Worm (Caenorhabditis elegans) whole organism, L2 larva: Measurements from ENCODE around the gene frpr-8.
A peak's percentile ranks its signal among the peaks of the same experiment; 100 is the strongest.

Experiments used
- C34F6.9 ChIP-seq: fragments of 150-350 bp; optimal IDR thresholded peaks from 2 replicates; lab custom pipeline; 2014; ENCODE audit warnings: missing biosample characterization, missing genetic modification characterization
- F13H6.1 ChIP-seq: sonication (generic microtip); optimal IDR thresholded peaks from 2 replicates; lab custom pipeline; 2016; ENCODE audit warnings: missing genetic modification characterization, missing compliant biosample characterization
- R02D3.7 ChIP-seq: fragments of 150-350 bp; optimal IDR thresholded peaks from 2 replicates; lab custom pipeline; 2014; ENCODE audit warnings: missing biosample characterization, missing genetic modification characterization
- ZK546.5 ChIP-seq: sonication (generic microtip); optimal IDR thresholded peaks from 2 replicates; lab custom pipeline; 2017; ENCODE audit warnings: missing biosample characterization, missing genetic modification characterization
- alr-1 ChIP-seq: fragments of 150-350 bp; optimal IDR thresholded peaks from 2 replicates; lab custom pipeline; 2014; ENCODE audit warnings: missing biosample characterization, missing genetic modification characterization
- ama-1 ChIP-seq: fragments of 150-350 bp; optimal IDR thresholded peaks from 2 replicates; lab custom pipeline; 2018; ENCODE audit warnings: inconsistent platforms
- ceh-16 ChIP-seq: fragments of 150-350 bp; optimal IDR thresholded peaks from 2 replicates; lab custom pipeline; 2014; ENCODE audit warnings: missing biosample characterization, missing genetic modification characterization
- crh-2 ChIP-seq: sonication (generic microtip); optimal IDR thresholded peaks from 2 replicates; lab custom pipeline; 2017; ENCODE audit warnings: missing biosample characterization, missing genetic modification characterization
- egl-27 ChIP-seq: sonication (generic microtip); optimal IDR thresholded peaks from 3 replicates; lab custom pipeline; 2017; ENCODE audit warnings: missing biosample characterization, missing genetic modification reagents, missing genetic modification characterization
- fos-1 ChIP-seq: fragments of 150-350 bp; optimal IDR thresholded peaks from 2 replicates; lab custom pipeline; 2014; ENCODE audit warnings: missing biosample characterization, missing genetic modification characterization
- gmeb-1 ChIP-seq: fragments of 150-350 bp; optimal IDR thresholded peaks from 2 replicates; lab custom pipeline; 2014; ENCODE audit warnings: missing biosample characterization, missing genetic modification characterization
- lin-11 ChIP-seq: fragments of 150-350 bp; sonication (generic microtip); optimal IDR thresholded peaks from 2 replicates; lab custom pipeline; 2014; ENCODE audit warnings: missing biosample characterization, missing genetic modification characterization, inconsistent platforms, mixed read lengths
- lin-13 ChIP-seq: fragments of 150-350 bp; optimal IDR thresholded peaks from 2 replicates; lab custom pipeline; 2014; ENCODE audit warnings: missing biosample characterization, missing genetic modification reagents, missing genetic modification characterization
- lsy-2 ChIP-seq, 2 experiments: fragments of 150-350 bp in 1 of 2; sonication (generic microtip) in 1 of 2; optimal IDR thresholded peaks; 2 replicates each; lab custom pipeline; 2014 to 2017; ENCODE audit warnings: missing biosample characterization in 2 of 2, missing genetic modification characterization in 2 of 2
- mab-5 ChIP-seq: fragments of 150-350 bp; optimal IDR thresholded peaks from 2 replicates; lab custom pipeline; 2014; ENCODE audit warnings: missing biosample characterization, missing genetic modification characterization
- nhr-10 ChIP-seq: sonication (generic microtip); optimal IDR thresholded peaks from 2 replicates; lab custom pipeline; 2017; ENCODE audit warnings: missing biosample characterization, missing genetic modification characterization
- nhr-12 ChIP-seq: fragments of 150-350 bp; optimal IDR thresholded peaks from 2 replicates; lab custom pipeline; 2014; ENCODE audit warnings: missing biosample characterization, missing genetic modification characterization
- nhr-129 ChIP-seq: fragments of 150-350 bp; optimal IDR thresholded peaks from 2 replicates; lab custom pipeline; 2014; ENCODE audit warnings: missing biosample characterization, missing genetic modification characterization
- nhr-21 ChIP-seq: fragments of 150-350 bp; optimal IDR thresholded peaks from 2 replicates; lab custom pipeline; 2014; ENCODE audit warnings: missing biosample characterization, missing genetic modification characterization
- nhr-237 ChIP-seq: fragments of 150-350 bp; optimal IDR thresholded peaks from 2 replicates; lab custom pipeline; 2014; ENCODE audit warnings: missing biosample characterization, missing genetic modification characterization
- nhr-6 ChIP-seq: fragments of 150-350 bp; optimal IDR thresholded peaks from 2 replicates; lab custom pipeline; 2014; ENCODE audit warnings: missing biosample characterization, missing genetic modification characterization
- nhr-77 ChIP-seq: fragments of 150-350 bp; optimal IDR thresholded peaks from 2 replicates; lab custom pipeline; 2014; ENCODE audit warnings: missing biosample characterization, missing genetic modification characterization
- sem-4 ChIP-seq: fragments of 150-350 bp; optimal IDR thresholded peaks from 2 replicates; lab custom pipeline; 2014; ENCODE audit warnings: missing biosample characterization, missing genetic modification reagents, missing genetic modification characterization
- sma-3 ChIP-seq: sonication (generic microtip); optimal IDR thresholded peaks from 2 replicates; lab custom pipeline; 2016; ENCODE audit warnings: missing genetic modification reagents, missing genetic modification characterization, missing compliant biosample characterization
- sma-9 ChIP-seq, 2 experiments: fragments of 150-350 bp in 1 of 2; sonication (generic microtip) in 1 of 2; optimal IDR thresholded peaks; 2 replicates each; lab custom pipeline; 2014 to 2016; ENCODE audit warnings: missing genetic modification characterization in 2 of 2, mild to moderate bottlenecking in 1 of 2, missing biosample characterization in 1 of 2, missing compliant biosample characterization in 1 of 2, missing genetic modification reagents in 1 of 2, moderate library complexity in 1 of 2
- snpc-4 ChIP-seq: fragments of 150-350 bp; optimal IDR thresholded peaks from 2 replicates; lab custom pipeline; 2014; ENCODE audit warnings: missing biosample characterization, missing genetic modification characterization
- unc-55 ChIP-seq: fragments of 150-350 bp; sonication (generic microtip); optimal IDR thresholded peaks from 3 replicates; lab custom pipeline; 2014; ENCODE audit warnings: missing biosample characterization, missing genetic modification reagents, missing genetic modification characterization
- zag-1 ChIP-seq: fragments of 150-350 bp; optimal IDR thresholded peaks from 2 replicates; lab custom pipeline; 2014; ENCODE audit warnings: missing biosample characterization, missing genetic modification characterization
- ztf-1 ChIP-seq: fragments of 200-800 bp; sonication (Bioruptor generic); conservative IDR thresholded peaks from 2 replicates; pipeline ENCODE4 v1.3.6; 2022; ENCODE audit warnings: missing genetic modification characterization, missing compliant biosample characterization
- ztf-11 ChIP-seq: sonication (generic microtip); optimal IDR thresholded peaks from 2 replicates; lab custom pipeline; 2017; ENCODE audit warnings: missing biosample characterization, missing genetic modification characterization
- ztf-4 ChIP-seq: fragments of 150-350 bp; optimal IDR thresholded peaks from 2 replicates; lab custom pipeline; 2014; ENCODE audit warnings: missing biosample characterization, missing genetic modification characterization

frpr-8 gene

ce11 chrX:8741629-8742170 is 44.1 kb downstream of the frpr-8 start:
- TF ChIP-seq lin-13 (GFP tag; lab: Kevin White, UChicago) (no peak), snpc-4 (tag; lab: Kevin White, UChicago) (peak; percentile 1)
- TF ChIP-seq, all 48 proteins: peak for 1

ce11 chrX:8742896-8743295 is 45.3 kb downstream of the frpr-8 start, which contains the start of gene M02D8.7:
Gene M02D8.7, minus strand, starts transcription at chrX:8742996.
- TF ChIP-seq zag-1 (tag; lab: Kevin White, UChicago) = no peak
- no peak for TF ChIP-seq alr-1 (tag; lab: Kevin White, UChicago)
- no peak for TF ChIP-seq fos-1 (tag; lab: Kevin White, UChicago)
- TF ChIP-seq sem-4 (tag; lab: Kevin White, UChicago) = no peak
- no peak for TF ChIP-seq nhr-21 (tag; lab: Kevin White, UChicago)
- no peak for TF ChIP-seq ZK546.5 (tag; lab: Kevin White, UChicago)
- TF ChIP-seq ztf-4 = no peak
- TF ChIP-seq nhr-12 (tag; lab: Kevin White, UChicago) = no peak
- no peak for TF ChIP-seq nhr-237

DNA sequence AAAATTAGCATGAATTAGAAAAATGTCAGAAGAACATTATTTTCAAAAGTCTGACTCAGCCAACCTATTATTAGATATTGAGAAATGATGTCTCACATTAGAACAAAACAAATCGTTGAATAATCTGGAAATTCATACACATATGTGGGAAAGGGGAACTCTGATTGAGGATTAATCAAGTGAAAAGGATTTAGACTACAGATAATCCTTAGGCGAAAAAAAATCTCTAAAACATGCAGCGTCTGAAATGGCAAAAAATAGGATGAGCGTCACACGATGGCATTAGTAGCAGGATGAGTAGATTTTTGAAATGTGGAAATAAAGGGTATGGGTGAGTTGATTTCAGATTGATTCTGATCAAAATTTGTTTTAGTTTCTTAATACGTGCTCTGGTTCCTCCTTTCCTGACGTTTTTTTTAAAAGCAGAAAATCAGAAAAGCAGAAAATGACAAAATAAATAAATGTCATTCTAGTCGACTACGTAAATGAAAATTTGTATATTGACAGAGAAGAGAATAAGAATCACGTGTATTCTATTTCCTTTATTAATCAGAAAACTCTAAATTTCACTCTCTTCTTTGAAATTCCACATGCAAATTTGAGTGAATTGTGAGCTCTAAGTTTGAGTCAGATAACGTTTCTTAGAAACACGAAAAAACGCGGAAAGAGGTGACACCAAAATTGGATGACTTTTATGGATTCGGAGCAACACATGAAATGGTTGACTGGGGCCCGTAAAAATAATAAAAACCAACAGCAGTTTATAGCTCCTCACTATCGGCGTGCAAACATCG is 46.8 kb downstream of the frpr-8 start:
- TF ChIP-seq unc-55 (GFP tag; lab: Kevin White, UChicago) (no peak), lin-13 (GFP tag; lab: Kevin White, UChicago) (no peak)

DNA sequence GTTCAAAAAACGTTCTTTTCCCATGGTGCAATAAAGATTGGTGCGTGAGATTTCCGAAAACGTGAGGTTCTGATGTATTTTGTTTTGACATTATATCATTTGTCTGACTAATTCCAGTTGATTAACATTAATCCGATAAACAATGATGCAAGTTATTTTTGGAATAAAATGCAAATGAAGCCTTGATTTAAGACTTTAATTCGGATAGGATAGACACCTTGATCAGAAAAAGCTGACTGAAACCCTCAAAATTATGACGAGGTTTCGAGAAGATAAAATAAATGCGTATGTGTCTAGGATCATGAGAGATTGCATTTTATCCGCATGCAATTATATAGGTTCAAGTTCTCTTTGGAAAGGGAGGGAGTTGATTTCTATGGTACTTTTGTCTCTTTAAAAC is 47.9 kb downstream of the frpr-8 start:
- TF ChIP-seq nhr-77 (no peak), mab-5 (tag; lab: Kevin White, UChicago) (no peak), C34F6.9 (tag; lab: Kevin White, UChicago) (no peak), crh-2 (tag; lab: Kevin White, UChicago) (no peak), R02D3.7 (tag; lab: Kevin White, UChicago) (no peak), lin-11 (tag; lab: Kevin White, UChicago) (no peak), unc-55 (GFP tag; lab: Kevin White, UChicago) (no peak), ceh-16 (tag; lab: Kevin White, UChicago) (no peak), ztf-11 (tag; lab: Kevin White, UChicago) (no peak)
- TF ChIP-seq, all 48 proteins: peak for 0

ce11 chrX:8750209-8750608 is 52.6 kb downstream of the frpr-8 start:
- TF ChIP-seq fos-1 (tag; lab: Kevin White, UChicago) (peak; percentile 93), crh-2 (tag; lab: Kevin White, UChicago) (peak; percentile 49), sma-9 (GFP tag; optimal IDR thresholded peaks at IDR 0.05; lab: Kevin White, UChicago) (peak; percentile 94), sma-9 (tag; optimal IDR thresholded peaks at IDR 0.05; lab: Kevin White, UChicago) (no peak), F13H6.1 (tag; lab: Kevin White, UChicago) (peak; percentile 26), egl-27 (tag; lab: Kevin White, UChicago) (no peak), lsy-2 (tag; optimal IDR thresholded peaks at IDR 0.05; lab: Kevin White, UChicago) (no peak), gmeb-1 (tag; lab: Kevin White, UChicago) (peak; percentile 49), nhr-129 (tag; lab: Kevin White, UChicago) (peak; percentile 37), mab-5 (tag; lab: Kevin White, UChicago) (no peak), sma-3 (peak; percentile 33), nhr-21 (tag; lab: Kevin White, UChicago) (peak; percentile 23), nhr-6 (tag; lab: Kevin White, UChicago) (no peak)

ce11 chrX:8750660-8751059 is 53.0 kb downstream of the frpr-8 start, which contains the start of gene asns-2:
Gene asns-2, minus strand, starts transcription at chrX:8750941.
- peak; percentile 4 for TF ChIP-seq ama-1
- TF ChIP-seq nhr-10 (tag; lab: Kevin White, UChicago) = no peak
- TF ChIP-seq alr-1 (tag; lab: Kevin White, UChicago) = no peak
- no peak for TF ChIP-seq nhr-21 (tag; lab: Kevin White, UChicago)
- TF ChIP-seq ztf-1 (GFP tag; lab: Robert Waterston, UW) = no peak
- no peak for TF ChIP-seq ztf-11 (tag; lab: Kevin White, UChicago)
- TF ChIP-seq, all 48 proteins: peak for 1
